Fruit fly (Drosophila melanogaster) whole organism, embryonic: ENCODE results near the gene MESR3.

ENCODE experiments used
- B-H1 ChIP-seq: fragments of 200-800 bp; sonication (Bioruptor generic); IDR thresholded peaks from 3 replicates; pipeline ENCODE4 v1.3.6; 2022; ENCODE audit warnings: missing biosample characterization, missing genetic modification characterization
- Bdp1 ChIP-seq: fragments of 200-800 bp; sonication (Bioruptor generic); optimal IDR thresholded peaks from 3 replicates; lab custom pipeline; 2016; ENCODE audit warnings: missing biosample characterization, missing genetic modification characterization
- BtbVII ChIP-seq: fragments of 200-800 bp; sonication (Bioruptor generic); optimal IDR thresholded peaks from 3 replicates; lab custom pipeline; 2017; ENCODE audit warnings: missing biosample characterization, mild to moderate bottlenecking, missing genetic modification characterization
- CG11398 ChIP-seq: fragments of 200-800 bp; sonication (Bioruptor generic); optimal IDR thresholded peaks from 2 replicates; lab custom pipeline; 2016; ENCODE audit warnings: missing biosample characterization, missing genetic modification characterization
- CG11560 ChIP-seq: fragments of 200-800 bp; sonication (Bioruptor generic); IDR thresholded peaks from 3 replicates; pipeline ENCODE4 v1.3.6; 2022; ENCODE audit warnings: missing biosample characterization, missing genetic modification characterization
- CG11696 ChIP-seq: fragments of 200-800 bp; sonication (Bioruptor generic); IDR thresholded peaks from 2 replicates; pipeline ENCODE4 v1.3.6; 2022; ENCODE audit warnings: missing biosample characterization, missing genetic modification characterization
- CG12104 ChIP-seq: fragments of 200-800 bp; sonication (Bioruptor generic); optimal IDR thresholded peaks from 3 replicates; lab custom pipeline; 2016; ENCODE audit warnings: missing biosample characterization, missing genetic modification characterization
- CG12299 ChIP-seq: fragments of 200-800 bp; sonication (Bioruptor generic); optimal IDR thresholded peaks from 2 replicates; lab custom pipeline; 2018; ENCODE audit warnings: missing biosample characterization, mild to moderate bottlenecking, missing genetic modification characterization
- CG14441 ChIP-seq: fragments of 200-800 bp; sonication (Bioruptor generic); IDR thresholded peaks from 2 replicates; pipeline ENCODE4 v1.3.6; 2022; ENCODE audit warnings: missing biosample characterization, missing genetic modification characterization
- CG15073 ChIP-seq: fragments of 200-800 bp; sonication (Bioruptor generic); optimal IDR thresholded peaks from 2 replicates; lab custom pipeline; 2016; ENCODE audit warnings: missing biosample characterization, missing genetic modification characterization
- CG15269 ChIP-seq: fragments of 200-800 bp; sonication (Bioruptor generic); optimal IDR thresholded peaks from 2 replicates; lab custom pipeline; 2018; ENCODE audit warnings: missing biosample characterization, mild to moderate bottlenecking, missing genetic modification characterization, moderate library complexity
- CG16779 ChIP-seq: fragments of 200-800 bp; sonication (Bioruptor generic); IDR thresholded peaks from 2 replicates; pipeline ENCODE4 v1.3.6; 2022; ENCODE audit warnings: missing biosample characterization, missing genetic modification characterization
- CG17829 ChIP-seq: fragments of 200-800 bp; optimal IDR thresholded peaks from 2 replicates; lab custom pipeline; 2019; ENCODE audit warnings: missing biosample characterization, mild to moderate bottlenecking, missing genetic modification characterization, moderate library complexity
- CG31365 ChIP-seq: fragments of 200-800 bp; sonication (Bioruptor generic); optimal IDR thresholded peaks from 2 replicates; lab custom pipeline; 2018; ENCODE audit warnings: missing biosample characterization, mild to moderate bottlenecking, missing genetic modification characterization
- CG3163 ChIP-seq: fragments of 200-800 bp; sonication (Bioruptor generic); optimal IDR thresholded peaks from 3 replicates; lab custom pipeline; 2016; ENCODE audit warnings: missing biosample characterization, missing genetic modification characterization
- CG3281 ChIP-seq: fragments of 200-800 bp; sonication (Bioruptor generic); optimal IDR thresholded peaks from 3 replicates; lab custom pipeline; 2017; ENCODE audit warnings: missing biosample characterization, mild to moderate bottlenecking, missing genetic modification characterization
- CG33557 ChIP-seq: fragments of 200-800 bp; sonication (Bioruptor generic); optimal IDR thresholded peaks from 2 replicates; lab custom pipeline; 2019; ENCODE audit warnings: missing biosample characterization, mild to moderate bottlenecking, missing genetic modification characterization, moderate library complexity
- CG4282 ChIP-seq: fragments of 200-800 bp; sonication (Bioruptor generic); optimal IDR thresholded peaks from 2 replicates; lab custom pipeline; 2016; ENCODE audit warnings: missing biosample characterization, missing genetic modification characterization
- Dad ChIP-seq: fragments of 200-800 bp; sonication (Bioruptor generic); optimal IDR thresholded peaks from 3 replicates; lab custom pipeline; 2016; ENCODE audit warnings: missing biosample characterization, missing genetic modification characterization
- HLH4C ChIP-seq: fragments of 200-800 bp; sonication (Bioruptor generic); IDR thresholded peaks from 3 replicates; pipeline ENCODE4 v1.3.6; 2022; ENCODE audit warnings: missing biosample characterization, missing genetic modification characterization; ENCODE audit not compliant: partially characterized antibody
- Hr3 ChIP-seq: fragments of 200-800 bp; sonication (Bioruptor generic); optimal IDR thresholded peaks from 3 replicates; lab custom pipeline; 2016; ENCODE audit warnings: missing biosample characterization, missing genetic modification characterization
- Hr51 ChIP-seq, 2 experiments: fragments of 200-800 bp; sonication (Bioruptor generic); optimal IDR thresholded peaks; 2 replicates in 1 of 2; 3 replicates in 1 of 2; lab custom pipeline; 2016 to 2018; ENCODE audit warnings: missing biosample characterization in 2 of 2, missing genetic modification characterization in 2 of 2, mild to moderate bottlenecking in 1 of 2, moderate library complexity in 1 of 2
- Lim3 ChIP-seq: fragments of 200-800 bp; sonication (Bioruptor generic); IDR thresholded peaks from 2 replicates; pipeline ENCODE4 v1.3.6; 2022; ENCODE audit warnings: missing biosample characterization, missing genetic modification characterization
- Mad ChIP-seq: fragments of 200-800 bp; sonication (Bioruptor generic); optimal IDR thresholded peaks from 2 replicates; lab custom pipeline; 2016; ENCODE audit warnings: missing biosample characterization, missing genetic modification characterization
- Med ChIP-seq: fragments of 200-800 bp; sonication (Bioruptor generic); peaks from one replicate; lab custom pipeline; 2016; ENCODE audit warnings: missing biosample characterization, missing genetic modification characterization, mild to moderate bottlenecking, inconsistent platforms, moderate library complexity
- NC2β ChIP-seq: fragments of 200-800 bp; sonication (Bioruptor generic); optimal IDR thresholded peaks from 2 replicates; lab custom pipeline; 2016; ENCODE audit warnings: missing biosample characterization, missing genetic modification characterization
- Oli ChIP-seq: fragments of 200-800 bp; sonication (Bioruptor generic); optimal IDR thresholded peaks from 2 replicates; lab custom pipeline; 2018; ENCODE audit warnings: missing biosample characterization, mild to moderate bottlenecking, missing genetic modification characterization, moderate library complexity
- Ravus ChIP-seq: fragments of 200-800 bp; sonication (Bioruptor generic); IDR thresholded peaks from 2 replicates; pipeline ENCODE4 v1.3.6; 2022; ENCODE audit warnings: missing biosample characterization, missing genetic modification characterization
- Stat92E ChIP-seq, 3 experiments: fragments of >200 bp in 2 of 3; fragments of 200-800 bp in 1 of 3; sonication (Bioruptor generic) in 1 of 3; optimal IDR thresholded peaks; 2 replicates each; lab custom pipeline; 2017 to 2019; ENCODE audit warnings: missing biosample characterization in 3 of 3, missing genetic modification characterization in 3 of 3, mild to moderate bottlenecking in 1 of 3, moderate library complexity in 1 of 3
- amos ChIP-seq: fragments of 200-800 bp; sonication (Bioruptor generic); IDR thresholded peaks from 2 replicates; pipeline ENCODE4 v1.3.6; 2022; ENCODE audit warnings: missing biosample characterization, missing genetic modification characterization; ENCODE audit not compliant: partially characterized antibody
- ap ChIP-seq: fragments of 200-800 bp; sonication (Bioruptor generic); IDR thresholded peaks from 2 replicates; pipeline ENCODE4 v1.3.6; 2022; ENCODE audit warnings: missing biosample characterization, missing genetic modification characterization
- ato ChIP-seq: fragments of 200-800 bp; sonication (Bioruptor generic); IDR thresholded peaks from 2 replicates; pipeline ENCODE4 v1.3.6; 2022; ENCODE audit warnings: missing biosample characterization, missing genetic modification characterization; ENCODE audit not compliant: partially characterized antibody
- cato ChIP-seq: fragments of 200-800 bp; sonication (Bioruptor generic); optimal IDR thresholded peaks from 2 replicates; lab custom pipeline; 2016; ENCODE audit warnings: missing biosample characterization, missing genetic modification characterization, borderline replicate concordance
- cg ChIP-seq: fragments of 200-800 bp; sonication (Bioruptor generic); optimal IDR thresholded peaks from 3 replicates; lab custom pipeline; 2019; ENCODE audit warnings: missing biosample characterization, mild to moderate bottlenecking, missing genetic modification characterization, moderate library complexity
- chinmo ChIP-seq: fragments of 200-800 bp; sonication (Bioruptor generic); IDR thresholded peaks from 4 replicates; pipeline ENCODE4 v1.3.6; 2022; ENCODE audit warnings: missing biosample characterization, missing genetic modification characterization; ENCODE audit not compliant: partially characterized antibody
- corto ChIP-seq: fragments of 200-800 bp; sonication (Bioruptor generic); optimal IDR thresholded peaks from 2 replicates; lab custom pipeline; 2016; ENCODE audit warnings: missing biosample characterization, mild to moderate bottlenecking, missing genetic modification characterization, moderate library complexity
- emc ChIP-seq: fragments of 200-800 bp; sonication (Bioruptor generic); optimal IDR thresholded peaks from 2 replicates; lab custom pipeline; 2016; ENCODE audit warnings: missing biosample characterization, missing genetic modification characterization
- en ChIP-seq: fragments of 200-800 bp; sonication (Bioruptor generic); optimal IDR thresholded peaks from 2 replicates; lab custom pipeline; 2016; ENCODE audit warnings: missing biosample characterization, missing genetic modification characterization
- esg ChIP-seq: fragments of 200-800 bp; sonication (Bioruptor generic); conservative IDR thresholded peaks from 2 replicates; pipeline ENCODE4 v1.3.6; 2022; ENCODE audit warnings: missing biosample characterization, missing genetic modification characterization
- kah ChIP-seq: fragments of 200-800 bp; sonication (Bioruptor generic); optimal IDR thresholded peaks from 2 replicates; lab custom pipeline; 2018; ENCODE audit warnings: missing biosample characterization, mild to moderate bottlenecking, missing genetic modification characterization
- klu ChIP-seq: fragments of 200-800 bp; sonication (Bioruptor generic); IDR thresholded peaks from 2 replicates; pipeline ENCODE4 v1.3.6; 2022; ENCODE audit warnings: missing biosample characterization, missing genetic modification characterization
- lmd ChIP-seq: fragments of 200-800 bp; sonication (Bioruptor generic); IDR thresholded peaks from 2 replicates; pipeline ENCODE4 v1.3.6; 2022; ENCODE audit warnings: missing biosample characterization, missing genetic modification characterization
- p53 ChIP-seq: fragments of 200-800 bp; sonication (Bioruptor generic); optimal IDR thresholded peaks from 2 replicates; lab custom pipeline; 2016; ENCODE audit warnings: missing biosample characterization, missing genetic modification characterization
- repo ChIP-seq: fragments of 200-800 bp; sonication (Bioruptor generic); optimal IDR thresholded peaks from 2 replicates; lab custom pipeline; 2016; ENCODE audit warnings: missing biosample characterization, missing genetic modification characterization
- run ChIP-seq: fragments of 200-800 bp; sonication (Bioruptor generic); optimal IDR thresholded peaks from 3 replicates; lab custom pipeline; 2018; ENCODE audit warnings: missing biosample characterization, mild to moderate bottlenecking, missing genetic modification characterization
- salm ChIP-seq: fragments of 200-800 bp; sonication (Bioruptor generic); optimal IDR thresholded peaks from 2 replicates; lab custom pipeline; 2018; ENCODE audit warnings: missing biosample characterization, mild to moderate bottlenecking, missing genetic modification characterization
- scrt ChIP-seq: fragments of 200-800 bp; sonication (Bioruptor generic); optimal IDR thresholded peaks from 2 replicates; lab custom pipeline; 2018; ENCODE audit warnings: missing biosample characterization, mild to moderate bottlenecking, missing genetic modification characterization, moderate library complexity
- sens ChIP-seq: fragments of 200-800 bp; sonication (Bioruptor generic); peaks from one replicate; lab custom pipeline; 2016; ENCODE audit warnings: missing biosample characterization, missing genetic modification characterization
- sqz ChIP-seq: fragments of 200-800 bp; sonication (Bioruptor generic); optimal IDR thresholded peaks from 3 replicates; lab custom pipeline; 2018; ENCODE audit warnings: missing biosample characterization, mild to moderate bottlenecking, missing genetic modification characterization
- stc ChIP-seq: fragments of 200-800 bp; sonication (Bioruptor generic); IDR thresholded peaks from 2 replicates; pipeline ENCODE4 v1.3.6; 2022; ENCODE audit warnings: missing biosample characterization, missing genetic modification characterization
- trh ChIP-seq: fragments of 200-800 bp; sonication (Bioruptor generic); optimal IDR thresholded peaks from 2 replicates; lab custom pipeline; 2016; ENCODE audit warnings: missing biosample characterization, missing genetic modification characterization
- zen2 ChIP-seq: fragments of 200-800 bp; sonication (Bioruptor generic); IDR thresholded peaks from 3 replicates; pipeline ENCODE4 v1.3.6; 2022; ENCODE audit warnings: missing biosample characterization, missing genetic modification characterization; ENCODE audit not compliant: partially characterized antibody

The MESR3 gene

DNA sequence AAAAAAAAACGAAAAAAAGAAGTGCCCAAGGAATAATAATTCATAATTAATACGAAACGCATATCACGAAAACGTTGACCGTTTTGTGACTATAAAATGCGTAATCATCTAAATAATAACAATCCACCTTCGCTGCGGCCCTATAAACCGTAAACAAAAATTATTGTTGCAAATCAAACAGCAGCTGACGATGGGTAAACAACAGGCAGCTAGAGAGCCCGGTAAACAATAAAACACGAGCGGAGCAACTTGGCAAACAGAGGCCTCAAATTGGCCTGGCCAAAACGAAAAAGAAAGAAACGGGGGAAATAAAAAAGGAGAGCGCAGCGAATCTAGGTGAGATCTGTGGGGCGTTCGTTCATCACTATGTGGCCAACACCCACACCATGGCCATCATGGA lies 49.5 kb upstream of the MESR3 start (continued):
- TF ChIP-seq Oli (tag; lab: Kevin White, UChicago) (no peak), CG33557 (GFP tag; lab: Kevin White, UChicago) (no peak), Stat92E (GFP tag; optimal IDR thresholded peaks at IDR 0.05; lab: Kevin White, UChicago) (no peak), kah (GFP tag; lab: Kevin White, UChicago) (no peak), stc (GFP tag; lab: Robert Waterston, UW) (peak; percentile 28; the same call in 1 of the 2 replicates), sens (GFP tag; lab: Kevin White, UChicago) (peak; percentile 82), CG15269 (tag; lab: Kevin White, UChicago) (peak; percentile 41), Hr3 (no peak), Med (GFP tag; lab: Kevin White, UChicago) (peak; percentile 92), CG15073 (no peak), Lim3 (GFP tag; lab: Robert Waterston, UW) (no peak), sqz (GFP tag; lab: Kevin White, UChicago) (no peak), CG3281 (peak; percentile 62), CG3163 (GFP tag; lab: Kevin White, UChicago) (peak; percentile 24), lmd (GFP tag; lab: Robert Waterston, UW) (no peak), scrt (GFP tag; lab: Kevin White, UChicago) (peak; percentile 26), CG14441 (GFP tag; lab: Robert Waterston, UW) (no peak), corto (GFP tag; lab: Kevin White, UChicago) (no peak), trh (peak; percentile 23), Bdp1 (peak; percentile 8), CG16779 (no peak), en (no peak), salm (no peak), CG11398 (peak; percentile 64), cg (GFP tag; lab: Kevin White, UChicago) (no peak), ato (no peak), CG4282 (GFP tag; lab: Kevin White, UChicago) (no peak), CG12299 (no peak), Ravus (GFP tag; lab: Robert Waterston, UW) (no peak), Mad (GFP tag; lab: Kevin White, UChicago) (no peak), Hr51 (GFP tag; optimal IDR thresholded peaks at IDR 0.05; lab: Kevin White, UChicago) (peak in 1 of 2 experiments; percentile 30), CG11696 (GFP tag; lab: Robert Waterston, UW) (no peak), CG17829 (tag; lab: Kevin White, UChicago) (no peak), B-H1 (GFP tag; lab: Robert Waterston, UW) (no peak; the same call in 2 of the 3 replicates), esg (no peak), ap (GFP tag; lab: Robert Waterston, UW) (no peak), chinmo (GFP tag; lab: Robert Waterston, UW) (no peak), zen2 (GFP tag; lab: Robert Waterston, UW) (no peak), BtbVII (GFP tag; lab: Kevin White, UChicago) (peak; percentile 71), emc (GFP tag; lab: Kevin White, UChicago) (peak; percentile 34), klu (GFP tag; lab: Robert Waterston, UW) (no peak), HLH4C (no peak), amos (GFP tag; lab: Robert Waterston, UW) (no peak), Dad (GFP tag; lab: Kevin White, UChicago) (peak; percentile 44), CG31365 (tag; lab: Kevin White, UChicago) (no peak), run (no peak), p53 (GFP tag; lab: Kevin White, UChicago) (no peak), repo (no peak), NC2β (GFP tag; lab: Kevin White, UChicago) (no peak), cato (GFP tag; lab: Kevin White, UChicago) (no peak), CG12104 (GFP tag; lab: Kevin White, UChicago) (no peak), CG11560 (tag; lab: Robert Waterston, UW) (no peak)
